Worm (Caenorhabditis elegans): ENCODE results near the gene F35B12.9.
A peak's percentile ranks its signal among the peaks of the same experiment; 100 is the strongest.

The F35B12.9 gene

DNA sequence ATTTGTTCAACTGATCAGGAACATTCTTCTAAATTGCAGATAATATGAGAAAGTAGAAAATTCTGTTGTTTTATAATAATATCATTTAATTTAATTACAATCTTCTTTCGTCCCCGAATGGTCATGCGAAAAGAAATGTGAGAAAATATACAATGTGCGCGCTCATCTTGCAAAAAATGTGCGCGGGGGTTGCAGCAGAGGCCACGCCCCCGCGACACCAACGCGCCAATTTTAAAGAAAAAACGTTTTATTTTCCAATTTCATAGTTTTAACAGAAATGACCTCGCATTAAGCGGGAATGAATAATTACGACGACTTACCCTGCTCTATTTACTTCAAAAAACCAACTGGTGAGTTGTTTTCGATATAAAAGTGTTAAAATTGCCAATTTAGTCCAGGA is 9.5 kb downstream of the F35B12.9 start, which contains the start of gene sas-5 (continued):
- TF ChIP-seq nhr-48 (tag; optimal IDR thresholded peaks at IDR 0.05), result peak; percentile 39
- TF ChIP-seq lin-13 (GFP tag; optimal IDR thresholded peaks at IDR 0.05), result peak; percentile 61
- TF ChIP-seq snpc-1.2 (GFP tag; IDR thresholded peaks at IDR 0.05), result peak; percentile 37; the same call in 1 of the 2 replicates
- TF ChIP-seq nhr-25 (tag; optimal IDR thresholded peaks at IDR 0.05; ENCODE audit: borderline replicate concordance, insufficient read depth), result no peak
- no peak for TF ChIP-seq Y5F2A.4 (GFP tag; optimal IDR thresholded peaks at IDR 0.05)
- peak in 1 of 2 experiments; percentile 54 for TF ChIP-seq hif-1 (tag; optimal IDR thresholded peaks at IDR 0.05)
- no peak for TF ChIP-seq T20F7.1 (GFP tag; optimal IDR thresholded peaks at IDR 0.05)
- TF ChIP-seq mdl-1 (tag; optimal IDR thresholded peaks at IDR 0.05), result peak in 1 of 2 experiments; percentile 55
- TF ChIP-seq hlh-11 (tag; optimal IDR thresholded peaks at IDR 0.05), result peak; percentile 64
- no peak for TF ChIP-seq attf-4 (tag; optimal IDR thresholded peaks at IDR 0.05)
- TF ChIP-seq unc-130 (GFP tag; optimal IDR thresholded peaks at IDR 0.05), result peak; percentile 82
- TF ChIP-seq lin-39 (tag; optimal IDR thresholded peaks at IDR 0.05), result no peak
- TF ChIP-seq ztf-7 (tag; optimal IDR thresholded peaks at IDR 0.05), result peak; percentile 4
- peak; percentile 72 for TF ChIP-seq hlh-30 (tag; optimal IDR thresholded peaks at IDR 0.05; ENCODE audit: insufficient read depth)
- TF ChIP-seq Y105C5A.15 (GFP tag; IDR thresholded peaks at IDR 0.05), result no peak
- TF ChIP-seq php-3 (GFP tag; IDR thresholded peaks at IDR 0.05), result 0 out of 2 replicates have a peak, but pooled peaks have one; percentile 9
- TF ChIP-seq nhr-102 (tag; optimal IDR thresholded peaks at IDR 0.05), result peak; percentile 52

ce11 chrV:11613007-11613406 is 12.0 kb downstream of the F35B12.9 start, which contains the start of gene tag-290:
Gene tag-290, plus strand, starts transcription at chrV:11613307.
- TF ChIP-seq F37D6.2 (tag; optimal IDR thresholded peaks at IDR 0.05) (no peak), lin-39 (tag; optimal IDR thresholded peaks at IDR 0.05) (no peak), ceh-82 (tag; optimal IDR thresholded peaks at IDR 0.05) (no peak), hif-1 (tag; optimal IDR thresholded peaks at IDR 0.05) (no peak), nhr-42 (GFP tag; IDR thresholded peaks at IDR 0.05) (no peak), madf-9 (GFP tag; conservative IDR thresholded peaks at IDR 0.05) (no peak), aha-1 (tag) (no peak), fos-1 (tag; optimal IDR thresholded peaks at IDR 0.05) (no peak), nhr-237 (tag; optimal IDR thresholded peaks at IDR 0.05) (no peak), T20F7.1 (GFP tag; optimal IDR thresholded peaks at IDR 0.05) (no peak), lin-38 (GFP tag; IDR thresholded peaks at IDR 0.05) (no peak), dmd-9 (GFP tag; IDR thresholded peaks at IDR 0.05) (no peak), nhr-76 (tag; optimal IDR thresholded peaks at IDR 0.05) (no peak), ztf-11 (tag; optimal IDR thresholded peaks at IDR 0.05) (no peak), daf-16 (GFP tag; optimal IDR thresholded peaks at IDR 0.05) (no peak), daf-16 (tag; optimal IDR thresholded peaks at IDR 0.05) (no peak), mxl-2 (GFP tag; conservative IDR thresholded peaks at IDR 0.05) (no peak), ceh-44 (GFP tag; IDR thresholded peaks at IDR 0.05) (no peak)

ce11 chrV:11614805-11615497 is 14.0 kb downstream of the F35B12.9 start:
- TF ChIP-seq hif-1 (tag; optimal IDR thresholded peaks at IDR 0.05) (no peak), R02D3.7 (tag; optimal IDR thresholded peaks at IDR 0.05) (no peak), nhr-48 (tag; optimal IDR thresholded peaks at IDR 0.05) (peak; percentile 65), daf-12 (tag; optimal IDR thresholded peaks at IDR 0.05) (no peak), fkh-10 (GFP tag; optimal IDR thresholded peaks at IDR 0.05) (no peak), hlh-11 (tag; optimal IDR thresholded peaks at IDR 0.05) (peak; percentile 52), nhr-25 (tag; optimal IDR thresholded peaks at IDR 0.05; ENCODE audit: borderline replicate concordance, insufficient read depth) (peak; percentile 85), ama-1 (optimal IDR thresholded peaks at IDR 0.05) (no peak), dmd-6 (GFP tag; IDR thresholded peaks at IDR 0.05) (peak; percentile 85), mdt-29 (GFP tag; IDR thresholded peaks at IDR 0.05) (no peak), unc-39 (tag; optimal IDR thresholded peaks at IDR 0.05) (no peak), zip-2 (tag; optimal IDR thresholded peaks at IDR 0.05) (no peak), mep-1 (tag; optimal IDR thresholded peaks at IDR 0.05) (peak; percentile 26), set-16 (GFP tag; IDR thresholded peaks at IDR 0.05) (no peak), F10B5.3 (tag; optimal IDR thresholded peaks at IDR 0.05) (no peak), ces-1 (GFP tag; optimal IDR thresholded peaks at IDR 0.05) (no peak), ceh-32 (tag; optimal IDR thresholded peaks at IDR 0.05; ENCODE audit: poor library complexity) (no peak), mxl-2 (GFP tag; conservative IDR thresholded peaks at IDR 0.05) (no peak), jun-1 (tag; optimal IDR thresholded peaks at IDR 0.05) (no peak), zfp-3 (GFP tag; conservative IDR thresholded peaks at IDR 0.05) (no peak), saeg-2 (GFP tag; IDR thresholded peaks at IDR 0.05) (no peak)

All from whole organism, L4 larva.